Worm (Caenorhabditis elegans): ENCODE measurements around the gene F22F7.4.

The F22F7.4 gene

ce11 chrV:2057324-2057723, 48.6 kb downstream of the F22F7.4 start, which contains the start of gene comt-3:
Gene comt-3, plus strand, starts transcription at chrV:2057537.
- TF ChIP-seq tbx-9 (tag; optimal IDR thresholded peaks at IDR 0.05; ENCODE audit: borderline replicate concordance) (no peak), dpff-1 (tag; optimal IDR thresholded peaks at IDR 0.05) (no peak), nhr-90 (tag; optimal IDR thresholded peaks at IDR 0.05) (no peak), sdz-38 (tag; optimal IDR thresholded peaks at IDR 0.05) (no peak), cebp-1 (GFP tag; IDR thresholded peaks at IDR 0.05) (peak; percentile 79; the same call in 1 of the 2 replicates), cebp-1 (tag; optimal IDR thresholded peaks at IDR 0.05) (peak; percentile 89), chd-7 (tag; optimal IDR thresholded peaks at IDR 0.05) (no peak)

ce11 chrV:2055765-2056504, 49.9 kb downstream of the F22F7.4 start:
- TF ChIP-seq lin-40 (tag; optimal IDR thresholded peaks at IDR 0.05) = no peak
- TF ChIP-seq F55B11.4 (tag; optimal IDR thresholded peaks at IDR 0.05; ENCODE audit: borderline replicate concordance, insufficient read depth) = no peak
- no peak; the same call in 1 of the 2 replicates for TF ChIP-seq cebp-1 (GFP tag; IDR thresholded peaks at IDR 0.05)
- TF ChIP-seq cebp-1 (tag; optimal IDR thresholded peaks at IDR 0.05) = peak; percentile 61
- peak; percentile 60 for TF ChIP-seq nhr-80 (tag; optimal IDR thresholded peaks at IDR 0.05)

ce11 chrV:2054254-2054653, 51.6 kb downstream of the F22F7.4 start:
- no peak for TF ChIP-seq B0019.2 (GFP tag; conservative IDR thresholded peaks at IDR 0.05)
- TF ChIP-seq dpff-1 (tag; optimal IDR thresholded peaks at IDR 0.05) = no peak
- no peak for TF ChIP-seq ztf-26 (tag; optimal IDR thresholded peaks at IDR 0.05)
- TF ChIP-seq him-1 (tag; optimal IDR thresholded peaks at IDR 0.05) = no peak
- no peak for TF ChIP-seq hmg-1.2 (GFP tag; IDR thresholded peaks at IDR 0.05)
- TF ChIP-seq ccch-3 (GFP tag; optimal IDR thresholded peaks at IDR 0.05) = no peak
- TF ChIP-seq athp-1 (tag; optimal IDR thresholded peaks at IDR 0.05) = no peak
- TF ChIP-seq ceh-79 (tag; optimal IDR thresholded peaks at IDR 0.05) = no peak
- TF ChIP-seq mxl-1 (tag; optimal IDR thresholded peaks at IDR 0.05) = no peak
- no peak for TF ChIP-seq B0336.3 (GFP tag; IDR thresholded peaks at IDR 0.05)
- TF ChIP-seq lir-1 (GFP tag; conservative IDR thresholded peaks at IDR 0.05) = no peak
- TF ChIP-seq attf-5 (GFP tag; optimal IDR thresholded peaks at IDR 0.05) = no peak
- no peak for TF ChIP-seq hrde-1 (tag; optimal IDR thresholded peaks at IDR 0.05; ENCODE audit: borderline replicate concordance)
- TF ChIP-seq snpc-1.1 (tag; optimal IDR thresholded peaks at IDR 0.05; ENCODE audit: insufficient read depth) = no peak
- TF ChIP-seq dox-1 (GFP tag; IDR thresholded peaks at IDR 0.05) = no peak
- TF ChIP-seq tlf-1 (GFP tag; optimal IDR thresholded peaks at IDR 0.05) = no peak
- no peak for TF ChIP-seq nfya-2 (GFP tag; IDR thresholded peaks at IDR 0.05)

Data from whole organism, young adult.